Fruit fly (Drosophila melanogaster) whole organism, embryonic: Measurements from ENCODE around the gene mRpS31.
A peak's percentile ranks its signal among the peaks of the same experiment; 100 is the strongest.

Experiments
- BEAF-32 ChIP-seq: fragments of 200-800 bp; sonication (Bioruptor generic); optimal IDR thresholded peaks from 3 replicates; lab custom pipeline; 2017; ENCODE audit warnings: missing biosample characterization, missing genetic modification characterization, mild to moderate bottlenecking, moderate library complexity, missing genetic modification reagents
- Bgb ChIP-seq: fragments of 200-800 bp; sonication (Bioruptor generic); IDR thresholded peaks from 2 replicates; pipeline ENCODE4 v1.3.6; 2022; ENCODE audit warnings: missing biosample characterization, missing genetic modification characterization; ENCODE audit not compliant: partially characterized antibody
- CG10543 ChIP-seq: fragments of 200-800 bp; sonication (Bioruptor generic); optimal IDR thresholded peaks from 3 replicates; lab custom pipeline; 2017; ENCODE audit warnings: missing biosample characterization, mild to moderate bottlenecking, missing genetic modification characterization, moderate library complexity
- CG11723 ChIP-seq: fragments of 200-800 bp; sonication (Bioruptor generic); optimal IDR thresholded peaks from 2 replicates; lab custom pipeline; 2017; ENCODE audit warnings: missing biosample characterization, mild to moderate bottlenecking, missing genetic modification characterization
- CG12299 ChIP-seq: fragments of 200-800 bp; sonication (Bioruptor generic); optimal IDR thresholded peaks from 2 replicates; lab custom pipeline; 2018; ENCODE audit warnings: missing biosample characterization, mild to moderate bottlenecking, missing genetic modification characterization
- CG12942 ChIP-seq: fragments of 200-800 bp; sonication (Bioruptor generic); optimal IDR thresholded peaks from 3 replicates; lab custom pipeline; 2016; ENCODE audit warnings: missing biosample characterization, missing genetic modification characterization
- CG15479 ChIP-seq: fragments of 200-800 bp; sonication (Bioruptor generic); optimal IDR thresholded peaks from 3 replicates; lab custom pipeline; 2019; ENCODE audit warnings: missing biosample characterization, mild to moderate bottlenecking, missing genetic modification characterization, moderate library complexity
- CG16779 ChIP-seq: fragments of 200-800 bp; sonication (Bioruptor generic); IDR thresholded peaks from 2 replicates; pipeline ENCODE4 v1.3.6; 2022; ENCODE audit warnings: missing biosample characterization, missing genetic modification characterization
- CG17568 ChIP-seq: fragments of 200-800 bp; sonication (Bioruptor generic); optimal IDR thresholded peaks from 2 replicates; lab custom pipeline; 2018; ENCODE audit warnings: missing biosample characterization, mild to moderate bottlenecking, missing genetic modification characterization, moderate library complexity
- CG2120 ChIP-seq: fragments of 200-800 bp; sonication (Bioruptor generic); optimal IDR thresholded peaks from 3 replicates; lab custom pipeline; 2016; ENCODE audit warnings: missing biosample characterization, missing genetic modification characterization
- CG2875 ChIP-seq: fragments of 200-800 bp; sonication (Bioruptor generic); optimal IDR thresholded peaks from 2 replicates; lab custom pipeline; 2017; ENCODE audit warnings: missing biosample characterization, mild to moderate bottlenecking, missing genetic modification characterization, missing genetic modification reagents
- CG3163 ChIP-seq: fragments of 200-800 bp; sonication (Bioruptor generic); optimal IDR thresholded peaks from 3 replicates; lab custom pipeline; 2016; ENCODE audit warnings: missing biosample characterization, missing genetic modification characterization
- CG32772 ChIP-seq: fragments of 200-800 bp; sonication (Bioruptor generic); IDR thresholded peaks from 2 replicates; pipeline ENCODE4 v1.3.6; 2022; ENCODE audit warnings: missing biosample characterization, missing genetic modification characterization
- CG3281 ChIP-seq: fragments of 200-800 bp; sonication (Bioruptor generic); optimal IDR thresholded peaks from 3 replicates; lab custom pipeline; 2017; ENCODE audit warnings: missing biosample characterization, mild to moderate bottlenecking, missing genetic modification characterization
- CG4424 ChIP-seq: fragments of 200-800 bp; sonication (Bioruptor generic); optimal IDR thresholded peaks from 3 replicates; lab custom pipeline; 2016; ENCODE audit warnings: missing biosample characterization, missing genetic modification characterization
- CG6272 ChIP-seq: fragments of 200-800 bp; sonication (Bioruptor generic); IDR thresholded peaks from 2 replicates; pipeline ENCODE4 v1.3.6; 2022; ENCODE audit warnings: missing biosample characterization, missing genetic modification characterization
- CG7786 ChIP-seq: fragments of 200-800 bp; sonication (Bioruptor generic); optimal IDR thresholded peaks from 2 replicates; lab custom pipeline; 2016; ENCODE audit warnings: missing biosample characterization, missing genetic modification characterization
- CG9727 ChIP-seq: fragments of 200-800 bp; sonication (Bioruptor generic); optimal IDR thresholded peaks from 3 replicates; lab custom pipeline; 2017; ENCODE audit warnings: missing biosample characterization, mild to moderate bottlenecking, missing genetic modification characterization
- CrebB ChIP-seq: fragments of 200-800 bp; sonication (Bioruptor generic); optimal IDR thresholded peaks from 3 replicates; lab custom pipeline; 2018; ENCODE audit warnings: missing biosample characterization, mild to moderate bottlenecking, missing genetic modification characterization
- Dll ChIP-seq: fragments of 200-800 bp; sonication (Bioruptor generic); IDR thresholded peaks from 4 replicates; pipeline ENCODE4 v1.3.6; 2022; ENCODE audit warnings: missing biosample characterization, missing genetic modification characterization; ENCODE audit not compliant: partially characterized antibody
- Drgx ChIP-seq: fragments of 200-800 bp; sonication (Bioruptor generic); IDR thresholded peaks from 2 replicates; pipeline ENCODE4 v1.3.6; 2022; ENCODE audit warnings: missing biosample characterization, missing genetic modification characterization
- Ets97D ChIP-seq: fragments of 200-800 bp; sonication (Bioruptor generic); optimal IDR thresholded peaks from 3 replicates; lab custom pipeline; 2016; ENCODE audit warnings: missing biosample characterization, missing genetic modification characterization
- HmgZ ChIP-seq: fragments of 200-800 bp; sonication (Bioruptor generic); optimal IDR thresholded peaks from 2 replicates; lab custom pipeline; 2018; ENCODE audit warnings: missing biosample characterization, mild to moderate bottlenecking, missing genetic modification characterization
- Hr3 ChIP-seq: fragments of 200-800 bp; sonication (Bioruptor generic); optimal IDR thresholded peaks from 3 replicates; lab custom pipeline; 2016; ENCODE audit warnings: missing biosample characterization, missing genetic modification characterization
- Kr ChIP-seq: fragments of 200-800 bp; sonication (Bioruptor generic); optimal IDR thresholded peaks from 2 replicates; lab custom pipeline; 2017; ENCODE audit warnings: missing biosample characterization, mild to moderate bottlenecking, missing genetic modification characterization
- Mad ChIP-seq: fragments of 200-800 bp; sonication (Bioruptor generic); optimal IDR thresholded peaks from 2 replicates; lab custom pipeline; 2016; ENCODE audit warnings: missing biosample characterization, missing genetic modification characterization
- NC2β ChIP-seq: fragments of 200-800 bp; sonication (Bioruptor generic); optimal IDR thresholded peaks from 2 replicates; lab custom pipeline; 2016; ENCODE audit warnings: missing biosample characterization, missing genetic modification characterization
- Oaz ChIP-seq: fragments of 200-800 bp; sonication (Bioruptor generic); IDR thresholded peaks from 2 replicates; pipeline ENCODE4 v1.3.6; 2022; ENCODE audit warnings: missing biosample characterization, missing genetic modification characterization
- Trl ChIP-seq, 3 experiments: fragments of >200 bp in 2 of 3; fragments of 200-800 bp in 1 of 3; sonication (Bioruptor generic) in 1 of 3; optimal IDR thresholded peaks; 2 replicates in 1 of 3; 3 replicates in 2 of 3; lab custom pipeline; 2016 to 2017; ENCODE audit warnings: missing biosample characterization in 1 of 3, missing genetic modification characterization in 1 of 3
- Usf ChIP-seq: fragments of 200-800 bp; sonication (Bioruptor generic); optimal IDR thresholded peaks from 2 replicates; lab custom pipeline; 2017; ENCODE audit warnings: missing genotype, missing biosample characterization, missing genetic modification characterization
- abd-A ChIP-seq: fragments of 200-800 bp; sonication (Bioruptor generic); optimal IDR thresholded peaks from 3 replicates; lab custom pipeline; 2019; ENCODE audit warnings: missing biosample characterization, mild to moderate bottlenecking, missing genetic modification characterization, moderate library complexity
- az2 ChIP-seq: fragments of 200-800 bp; sonication (Bioruptor generic); optimal IDR thresholded peaks from 3 replicates; lab custom pipeline; 2016; ENCODE audit warnings: missing biosample characterization, missing genetic modification characterization
- cad ChIP-seq: fragments of >200 bp; optimal IDR thresholded peaks from 2 replicates; lab custom pipeline; 2017; ENCODE audit warnings: missing biosample characterization, missing genetic modification characterization
- caup ChIP-seq: fragments of 200-800 bp; sonication (Bioruptor generic); optimal IDR thresholded peaks from 3 replicates; lab custom pipeline; 2017; ENCODE audit warnings: missing biosample characterization, mild to moderate bottlenecking, missing genetic modification characterization, moderate library complexity; ENCODE audit not compliant: severe bottlenecking
- chn ChIP-seq: fragments of 200-800 bp; sonication (Bioruptor generic); optimal IDR thresholded peaks from 2 replicates; lab custom pipeline; 2016; ENCODE audit warnings: missing biosample characterization, missing genetic modification characterization
- corto ChIP-seq: fragments of 200-800 bp; sonication (Bioruptor generic); optimal IDR thresholded peaks from 2 replicates; lab custom pipeline; 2016; ENCODE audit warnings: missing biosample characterization, mild to moderate bottlenecking, missing genetic modification characterization, moderate library complexity
- dan ChIP-seq: fragments of 200-800 bp; sonication (Bioruptor generic); IDR thresholded peaks from 2 replicates; pipeline ENCODE4 v1.3.6; 2022; ENCODE audit warnings: missing biosample characterization, missing genetic modification characterization
- fd64A ChIP-seq: fragments of 200-800 bp; sonication (Bioruptor generic); optimal IDR thresholded peaks from 3 replicates; lab custom pipeline; 2018; ENCODE audit warnings: missing biosample characterization, mild to moderate bottlenecking, missing genetic modification characterization
- gcm2 ChIP-seq: fragments of 200-800 bp; sonication (Bioruptor generic); optimal IDR thresholded peaks from 2 replicates; lab custom pipeline; 2016; ENCODE audit warnings: missing biosample characterization, missing genetic modification characterization
- gsb ChIP-seq: fragments of 200-800 bp; sonication (Bioruptor generic); IDR thresholded peaks from 2 replicates; pipeline ENCODE4 v1.3.6; 2022; ENCODE audit warnings: missing biosample characterization, missing genetic modification characterization
- klu ChIP-seq: fragments of 200-800 bp; sonication (Bioruptor generic); IDR thresholded peaks from 2 replicates; pipeline ENCODE4 v1.3.6; 2022; ENCODE audit warnings: missing biosample characterization, missing genetic modification characterization
- nmo ChIP-seq: fragments of 200-800 bp; sonication (Bioruptor generic); optimal IDR thresholded peaks from 2 replicates; lab custom pipeline; 2018; ENCODE audit warnings: missing biosample characterization, mild to moderate bottlenecking, missing genetic modification characterization, moderate library complexity
- peb ChIP-seq: fragments of 200-800 bp; sonication (Bioruptor generic); IDR thresholded peaks from 2 replicates; pipeline ENCODE4 v1.3.6; 2022; ENCODE audit warnings: missing biosample characterization, missing genetic modification characterization
- row ChIP-seq: fragments of 200-800 bp; sonication (Bioruptor generic); IDR thresholded peaks from 3 replicates; pipeline ENCODE4 v1.3.6; 2022; ENCODE audit warnings: missing biosample characterization, missing genetic modification characterization
- sens-2 ChIP-seq: fragments of 200-800 bp; sonication (Bioruptor generic); IDR thresholded peaks from 2 replicates; pipeline ENCODE4 v1.3.6; 2022; ENCODE audit warnings: missing biosample characterization, missing genetic modification characterization
- tgo ChIP-seq: fragments of 200-800 bp; sonication (Bioruptor generic); IDR thresholded peaks from 3 replicates; pipeline ENCODE4 v1.3.6; 2022; ENCODE audit warnings: missing biosample characterization, missing genetic modification characterization
- tio ChIP-seq: fragments of 200-800 bp; sonication (Bioruptor generic); optimal IDR thresholded peaks from 2 replicates; lab custom pipeline; 2017; ENCODE audit warnings: missing biosample characterization, missing genetic modification characterization, inconsistent platforms
- unc-4 ChIP-seq: fragments of 200-800 bp; sonication (Bioruptor generic); IDR thresholded peaks from 2 replicates; pipeline ENCODE4 v1.3.6; 2022; ENCODE audit warnings: missing biosample characterization, missing genetic modification characterization; ENCODE audit not compliant: partially characterized antibody
- vvl ChIP-seq: fragments of 200-800 bp; sonication (Bioruptor generic); IDR thresholded peaks from 2 replicates; pipeline ENCODE4 v1.3.6; 2022; ENCODE audit warnings: missing biosample characterization, missing genetic modification characterization
- zf30C ChIP-seq: fragments of 200-800 bp; sonication (Bioruptor generic); optimal IDR thresholded peaks from 3 replicates; lab custom pipeline; 2018; ENCODE audit warnings: missing biosample characterization, mild to moderate bottlenecking, missing genetic modification characterization

The mRpS31 gene

DNA sequence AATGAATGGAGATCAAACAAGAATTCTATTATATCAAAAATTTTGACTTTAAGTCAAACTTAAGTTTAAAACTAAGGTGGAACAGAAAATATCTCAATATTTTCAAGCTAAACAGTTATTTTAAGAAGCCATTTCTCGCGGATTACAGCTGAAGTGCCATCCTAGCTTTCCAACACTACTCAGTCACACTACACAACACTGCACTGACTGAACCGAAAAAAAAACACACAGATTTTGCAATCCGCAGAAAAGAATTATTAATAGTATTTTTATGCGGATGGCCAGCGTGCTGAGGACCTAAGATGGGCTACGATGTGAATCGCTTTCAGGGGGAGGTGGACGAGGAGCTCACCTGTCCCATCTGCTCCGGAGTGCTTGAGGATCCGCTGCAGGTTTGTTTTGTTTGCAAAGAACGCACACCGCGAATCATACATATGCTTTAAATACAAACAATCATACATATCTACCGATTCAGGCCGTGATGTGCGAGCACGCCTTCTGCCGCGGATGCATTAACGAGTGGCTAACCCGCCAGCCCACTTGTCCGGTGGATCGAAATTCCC, 48.5 kb upstream of the mRpS31 start, which contains the start of gene elgi (continued):
- TF ChIP-seq tio (GFP tag; lab: Kevin White, UChicago) (no peak), Trl (optimal IDR thresholded peaks at IDR 0.05; lab: Kevin White, UChicago) (no peak), Trl (GFP tag; optimal IDR thresholded peaks at IDR 0.05; lab: Kevin White, UChicago) (peak; percentile 71), Bgb (GFP tag; lab: Robert Waterston, UW) (no peak), CG11723 (no peak), caup (peak; percentile 72), unc-4 (GFP tag; lab: Robert Waterston, UW) (peak; percentile 30; the same call in 1 of the 2 replicates), CG10543 (GFP tag; lab: Kevin White, UChicago) (peak; percentile 20), vvl (GFP tag; lab: Robert Waterston, UW) (peak; percentile 61), gsb (GFP tag; lab: Robert Waterston, UW) (0 out of 2 replicates have a peak, but pooled peaks have one; percentile 24), corto (GFP tag; lab: Kevin White, UChicago) (peak; percentile 1), Oaz (GFP tag; lab: Robert Waterston, UW) (no peak), Dll (GFP tag; lab: Robert Waterston, UW) (no peak), gcm2 (no peak), klu (GFP tag; lab: Robert Waterston, UW) (no peak), CG6272 (GFP tag; lab: Robert Waterston, UW) (no peak), sens-2 (GFP tag; lab: Robert Waterston, UW) (no peak), Drgx (no peak), CG9727 (GFP tag; lab: Kevin White, UChicago) (no peak), Usf (GFP tag; lab: Kevin White, UChicago) (no peak), Hr3 (GFP tag; lab: Kevin White, UChicago) (peak; percentile 53), CG7786 (GFP tag; lab: Kevin White, UChicago) (peak; percentile 76), CG32772 (GFP tag; lab: Robert Waterston, UW) (peak; percentile 81), Kr (GFP tag; lab: Kevin White, UChicago) (no peak), row (GFP tag; lab: Robert Waterston, UW) (peak; percentile 84), CG2120 (GFP tag; lab: Kevin White, UChicago) (peak; percentile 85), CG16779 (GFP tag; lab: Robert Waterston, UW) (peak; percentile 37; the same call in 1 of the 2 replicates), nmo (GFP tag; lab: Kevin White, UChicago) (peak; percentile 29), chn (peak; percentile 46), Ets97D (GFP tag; lab: Kevin White, UChicago) (peak; percentile 53), HmgZ (tag; lab: Kevin White, UChicago) (peak; percentile 72), tgo (GFP tag; lab: Robert Waterston, UW) (0 out of 3 replicates have a peak, but pooled peaks have one; percentile 25), NC2β (GFP tag; lab: Kevin White, UChicago) (peak; percentile 49), peb (GFP tag; lab: Robert Waterston, UW) (no peak), fd64A (GFP tag; lab: Kevin White, UChicago) (no peak), CG17568 (no peak), CG3281 (GFP tag; lab: Kevin White, UChicago) (peak; percentile 43), abd-A (tag; lab: Kevin White, UChicago) (no peak), zf30C (GFP tag; lab: Kevin White, UChicago) (no peak), CG12299 (no peak), CG15479 (GFP tag; lab: Kevin White, UChicago) (no peak), CrebB (tag; lab: Kevin White, UChicago) (peak; percentile 43), az2 (GFP tag; lab: Kevin White, UChicago) (peak; percentile 36), CG4424 (GFP tag; lab: Kevin White, UChicago) (peak; percentile 40), dan (GFP tag; lab: Robert Waterston, UW) (no peak), BEAF-32 (GFP tag; lab: Kevin White, UChicago) (peak; percentile 12), CG12942 (GFP tag; lab: Kevin White, UChicago) (peak; percentile 51), Mad (GFP tag; lab: Kevin White, UChicago) (peak; percentile 9), CG2875 (GFP tag; lab: Kevin White, UChicago) (peak; percentile 11), cad (GFP tag; lab: Kevin White, UChicago) (no peak), CG3163 (GFP tag; lab: Kevin White, UChicago) (peak; percentile 51)
